Worm (Caenorhabditis elegans) whole organism, L3 larva: Measurements from ENCODE around the gene skr-20.

ENCODE experiments used
- R02D3.7 ChIP-seq: fragments of 150-350 bp; optimal IDR thresholded peaks from 2 replicates; lab custom pipeline; 2014; ENCODE audit warnings: missing biosample characterization, missing genetic modification characterization
- ama-1 ChIP-seq: fragments of 150-350 bp; optimal IDR thresholded peaks from 2 replicates; lab custom pipeline; 2018
- ceh-28 ChIP-seq: fragments of 150-350 bp; optimal IDR thresholded peaks from 2 replicates; lab custom pipeline; 2014; ENCODE audit warnings: missing biosample characterization, missing genetic modification reagents, missing genetic modification characterization
- ceh-82 ChIP-seq: fragments of 150-350 bp; optimal IDR thresholded peaks from 2 replicates; lab custom pipeline; 2014; ENCODE audit warnings: missing biosample characterization, missing genetic modification characterization
- daf-12 ChIP-seq: fragments of 150-350 bp; optimal IDR thresholded peaks from 2 replicates; lab custom pipeline; 2014; ENCODE audit warnings: missing biosample characterization, missing genetic modification reagents, missing genetic modification characterization
- egl-27 ChIP-seq: sonication (generic microtip); optimal IDR thresholded peaks from 4 replicates; lab custom pipeline; 2017; ENCODE audit warnings: missing biosample characterization, missing genetic modification reagents, missing genetic modification characterization
- elt-2 ChIP-seq: sonication (generic microtip); optimal IDR thresholded peaks from 2 replicates; lab custom pipeline; 2016; ENCODE audit warnings: missing genetic modification reagents, mild to moderate bottlenecking, missing genetic modification characterization, missing compliant biosample characterization
- fkh-10 ChIP-seq: sonication (generic microtip); optimal IDR thresholded peaks from 2 replicates; lab custom pipeline; 2017; ENCODE audit warnings: missing biosample characterization, missing genetic modification reagents, missing genetic modification characterization
- lin-39 ChIP-seq: fragments of 150-350 bp; optimal IDR thresholded peaks from 2 replicates; lab custom pipeline; 2018; ENCODE audit warnings: missing biosample characterization, missing genetic modification reagents, missing genetic modification characterization
- nhr-11 ChIP-seq: fragments of 150-350 bp; optimal IDR thresholded peaks from 2 replicates; lab custom pipeline; 2014; ENCODE audit warnings: missing biosample characterization, missing genetic modification characterization
- nhr-23 ChIP-seq: fragments of 150-350 bp; optimal IDR thresholded peaks from 2 replicates; lab custom pipeline; 2014; ENCODE audit warnings: missing biosample characterization, missing genetic modification reagents, missing genetic modification characterization

DNA sequence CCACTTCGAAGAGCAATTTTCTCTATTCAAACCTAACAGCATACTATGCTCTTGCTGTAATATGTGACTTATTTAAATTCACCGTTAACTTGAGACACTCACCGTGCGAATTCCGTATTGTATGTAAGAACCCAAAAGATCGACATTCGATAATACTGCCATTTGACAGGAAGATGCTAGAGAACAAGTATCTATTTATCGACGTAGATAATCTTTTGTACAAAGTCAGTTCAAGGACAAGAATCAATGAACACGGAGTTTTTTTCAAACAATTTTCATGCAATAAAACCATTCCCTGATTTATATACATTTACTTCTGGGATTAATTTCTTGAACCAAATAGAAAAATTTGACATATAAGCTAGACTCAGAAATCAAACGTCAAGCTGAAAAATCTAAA is 24.9 kb upstream of the skr-20 start, which contains the start of gene K08H2.7:
- no peak for TF ChIP-seq R02D3.7 (tag; lab: Kevin White, UChicago)
- TF ChIP-seq egl-27: no peak
- peak; percentile 20 for TF ChIP-seq nhr-23
- TF ChIP-seq nhr-11: no peak
- TF ChIP-seq fkh-10 (GFP tag; lab: Kevin White, UChicago): no peak
- no peak for TF ChIP-seq lin-39 (tag; lab: Kevin White, UChicago)
- no peak for TF ChIP-seq ceh-82 (tag; lab: Kevin White, UChicago)
- TF ChIP-seq elt-2 (tag; lab: Kevin White, UChicago): no peak
- no peak for TF ChIP-seq ceh-28 (tag; lab: Kevin White, UChicago)
- TF ChIP-seq ama-1 (lab: Kevin White, UChicago): no peak
- TF ChIP-seq daf-12 (tag; lab: Kevin White, UChicago): no peak
